Worm (Caenorhabditis elegans) whole organism, L3 larva: ENCODE results near the gene str-45.

ENCODE experiments used
- R02D3.7 ChIP-seq: fragments of 150-350 bp; optimal IDR thresholded peaks from 2 replicates; lab custom pipeline; 2014; ENCODE audit warnings: missing biosample characterization, missing genetic modification characterization
- ama-1 ChIP-seq: fragments of 150-350 bp; optimal IDR thresholded peaks from 2 replicates; lab custom pipeline; 2018
- ceh-16 ChIP-seq: sonication (generic microtip); optimal IDR thresholded peaks from 2 replicates; lab custom pipeline; 2017; ENCODE audit warnings: missing biosample characterization, missing genetic modification characterization
- ceh-28 ChIP-seq: fragments of 150-350 bp; optimal IDR thresholded peaks from 2 replicates; lab custom pipeline; 2014; ENCODE audit warnings: missing biosample characterization, missing genetic modification reagents, missing genetic modification characterization
- ceh-82 ChIP-seq: fragments of 150-350 bp; optimal IDR thresholded peaks from 2 replicates; lab custom pipeline; 2014; ENCODE audit warnings: missing biosample characterization, missing genetic modification characterization
- egl-27 ChIP-seq: sonication (generic microtip); optimal IDR thresholded peaks from 4 replicates; lab custom pipeline; 2017; ENCODE audit warnings: missing biosample characterization, missing genetic modification reagents, missing genetic modification characterization
- egl-5 ChIP-seq: fragments of 150-350 bp; optimal IDR thresholded peaks from 2 replicates; lab custom pipeline; 2017; ENCODE audit warnings: missing biosample characterization, missing genetic modification reagents, missing genetic modification characterization, inconsistent platforms
- elt-1 ChIP-seq: fragments of 150-350 bp; optimal IDR thresholded peaks from 2 replicates; lab custom pipeline; 2014; ENCODE audit warnings: missing biosample characterization, missing genetic modification characterization
- elt-2 ChIP-seq: sonication (generic microtip); optimal IDR thresholded peaks from 2 replicates; lab custom pipeline; 2016; ENCODE audit warnings: missing genetic modification reagents, mild to moderate bottlenecking, missing genetic modification characterization, missing compliant biosample characterization
- eor-1 ChIP-seq, 2 experiments: fragments of 150-350 bp; optimal IDR thresholded peaks; 2 replicates each; lab custom pipeline; 2014 to 2018; ENCODE audit warnings: missing biosample characterization in 2 of 2, missing genetic modification characterization in 2 of 2
- fkh-10 ChIP-seq: sonication (generic microtip); optimal IDR thresholded peaks from 2 replicates; lab custom pipeline; 2017; ENCODE audit warnings: missing biosample characterization, missing genetic modification reagents, missing genetic modification characterization
- fos-1 ChIP-seq: fragments of 150-350 bp; optimal IDR thresholded peaks from 2 replicates; lab custom pipeline; 2014; ENCODE audit warnings: missing biosample characterization, missing genetic modification characterization
- hmg-11 ChIP-seq: sonication (generic microtip); optimal IDR thresholded peaks from 2 replicates; lab custom pipeline; 2016; ENCODE audit warnings: missing genetic modification characterization, missing compliant biosample characterization
- jun-1 ChIP-seq: fragments of 150-350 bp; optimal IDR thresholded peaks from 2 replicates; lab custom pipeline; 2014; ENCODE audit warnings: missing biosample characterization, missing genetic modification reagents, missing genetic modification characterization
- lin-15B ChIP-seq: fragments of 150-350 bp; optimal IDR thresholded peaks from 2 replicates; lab custom pipeline; 2014; ENCODE audit warnings: missing biosample characterization, missing genetic modification characterization
- lin-39 ChIP-seq: fragments of 150-350 bp; optimal IDR thresholded peaks from 2 replicates; lab custom pipeline; 2018; ENCODE audit warnings: missing biosample characterization, missing genetic modification reagents, missing genetic modification characterization
- lsy-12 ChIP-seq: sonication (generic microtip); optimal IDR thresholded peaks from 2 replicates; lab custom pipeline; 2016; ENCODE audit warnings: mild to moderate bottlenecking, missing genetic modification characterization, missing compliant biosample characterization
- mml-1 ChIP-seq: fragments of 150-350 bp; sonication (generic microtip); optimal IDR thresholded peaks from 3 replicates; lab custom pipeline; 2014; ENCODE audit warnings: missing biosample characterization, missing genetic modification characterization
- nfya-1 ChIP-seq: sonication (generic microtip); optimal IDR thresholded peaks from 2 replicates; lab custom pipeline; 2017; ENCODE audit warnings: missing genetic modification characterization, mild to moderate bottlenecking, missing compliant biosample characterization, antibody characterized with exemption, moderate library complexity; ENCODE audit not compliant: insufficient read depth
- nhr-11 ChIP-seq: fragments of 150-350 bp; optimal IDR thresholded peaks from 2 replicates; lab custom pipeline; 2014; ENCODE audit warnings: missing biosample characterization, missing genetic modification characterization
- nhr-12 ChIP-seq: fragments of 150-350 bp; optimal IDR thresholded peaks from 2 replicates; lab custom pipeline; 2014; ENCODE audit warnings: missing biosample characterization, missing genetic modification characterization
- nhr-23 ChIP-seq: fragments of 150-350 bp; optimal IDR thresholded peaks from 2 replicates; lab custom pipeline; 2014; ENCODE audit warnings: missing biosample characterization, missing genetic modification reagents, missing genetic modification characterization
- nhr-25 ChIP-seq: sonication (generic microtip); optimal IDR thresholded peaks from 2 replicates; lab custom pipeline; 2017; ENCODE audit warnings: missing biosample characterization, missing genetic modification characterization
- nhr-28 ChIP-seq: fragments of 150-350 bp; optimal IDR thresholded peaks from 2 replicates; lab custom pipeline; 2014; ENCODE audit warnings: missing biosample characterization, missing genetic modification characterization
- nhr-43 ChIP-seq: sonication (generic microtip); optimal IDR thresholded peaks from 2 replicates; lab custom pipeline; 2016; ENCODE audit warnings: mild to moderate bottlenecking, missing genetic modification characterization, missing compliant biosample characterization; ENCODE audit not compliant: poor library complexity, severe bottlenecking
- nhr-77 ChIP-seq: fragments of 150-350 bp; optimal IDR thresholded peaks from 2 replicates; lab custom pipeline; 2014; ENCODE audit warnings: missing biosample characterization, missing genetic modification characterization
- pha-4 ChIP-seq: fragments of 150-350 bp; optimal IDR thresholded peaks from 2 replicates; lab custom pipeline; 2014; ENCODE audit warnings: missing biosample characterization, missing genetic modification reagents, missing genetic modification characterization
- pqm-1 ChIP-seq: fragments of 150-350 bp; optimal IDR thresholded peaks from 2 replicates; lab custom pipeline; 2017; ENCODE audit warnings: missing biosample characterization, missing genetic modification characterization, inconsistent platforms
- sea-2 ChIP-seq: fragments of 150-350 bp; sonication (generic microtip); optimal IDR thresholded peaks from 4 replicates; lab custom pipeline; 2014; ENCODE audit warnings: missing biosample characterization, missing genetic modification reagents, missing genetic modification characterization
- snpc-4 ChIP-seq: fragments of 150-350 bp; optimal IDR thresholded peaks from 2 replicates; lab custom pipeline; 2014; ENCODE audit warnings: missing biosample characterization, missing genetic modification characterization
- tbx-2 ChIP-seq: sonication (generic microtip); optimal IDR thresholded peaks from 2 replicates; lab custom pipeline; 2016; ENCODE audit warnings: mild to moderate bottlenecking, missing genetic modification characterization, missing compliant biosample characterization

str-45 gene

DNA sequence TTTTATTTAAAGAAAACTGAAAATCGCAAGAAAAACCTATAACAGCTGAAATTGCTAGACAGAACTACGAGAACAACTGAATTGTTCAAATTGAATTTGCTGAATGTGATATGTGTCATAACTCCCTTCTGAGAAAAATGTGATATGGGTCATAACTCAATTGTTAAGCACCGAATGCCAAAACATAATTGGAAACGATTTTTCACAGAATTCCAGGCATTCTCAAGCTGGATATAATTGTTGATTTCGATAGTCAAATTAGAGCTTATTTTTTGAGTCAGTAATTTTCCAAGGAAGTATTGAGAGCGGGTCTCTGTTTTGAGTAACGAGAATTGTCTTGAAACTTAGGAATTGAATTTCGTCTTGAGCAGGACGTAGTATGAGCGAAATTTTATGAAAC is 23.1 kb downstream of the str-45 start:
- peak; percentile 5 for TF ChIP-seq nhr-11 (tag; lab: Kevin White, UChicago)
- TF ChIP-seq hmg-11 (tag; lab: Kevin White, UChicago): no peak

DNA sequence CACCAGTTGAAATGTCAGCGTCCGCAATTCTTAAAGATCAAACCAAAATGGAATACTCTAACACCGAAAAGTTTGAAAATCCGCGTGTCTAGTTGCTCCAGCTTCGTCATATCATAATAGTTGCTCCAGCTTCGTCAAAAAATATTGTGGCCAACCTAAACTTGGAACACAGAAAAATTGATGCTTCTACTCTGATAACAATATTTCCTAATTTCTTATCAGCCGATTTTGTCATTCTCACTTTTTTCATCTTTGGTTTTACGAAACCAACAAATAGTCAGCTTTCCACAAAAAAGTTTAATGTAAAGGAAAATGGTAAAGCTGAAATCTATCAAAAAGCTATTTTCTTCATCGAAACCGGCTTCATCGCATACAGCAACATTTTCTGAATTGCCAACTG is 23.6 kb downstream of the str-45 start, which contains the start of gene fbxa-84:
Gene fbxa-84 (plus strand): TSS at position 34 of the 400 bp plus-strand sequence.
- TF ChIP-seq nhr-77 (tag; lab: Kevin White, UChicago) (no peak), nhr-28 (tag; lab: Kevin White, UChicago) (no peak), nhr-12 (no peak), elt-2 (tag; lab: Kevin White, UChicago) (peak; percentile 54), ceh-82 (tag; lab: Kevin White, UChicago) (no peak), egl-27 (no peak), nhr-11 (tag; lab: Kevin White, UChicago) (no peak)

DNA sequence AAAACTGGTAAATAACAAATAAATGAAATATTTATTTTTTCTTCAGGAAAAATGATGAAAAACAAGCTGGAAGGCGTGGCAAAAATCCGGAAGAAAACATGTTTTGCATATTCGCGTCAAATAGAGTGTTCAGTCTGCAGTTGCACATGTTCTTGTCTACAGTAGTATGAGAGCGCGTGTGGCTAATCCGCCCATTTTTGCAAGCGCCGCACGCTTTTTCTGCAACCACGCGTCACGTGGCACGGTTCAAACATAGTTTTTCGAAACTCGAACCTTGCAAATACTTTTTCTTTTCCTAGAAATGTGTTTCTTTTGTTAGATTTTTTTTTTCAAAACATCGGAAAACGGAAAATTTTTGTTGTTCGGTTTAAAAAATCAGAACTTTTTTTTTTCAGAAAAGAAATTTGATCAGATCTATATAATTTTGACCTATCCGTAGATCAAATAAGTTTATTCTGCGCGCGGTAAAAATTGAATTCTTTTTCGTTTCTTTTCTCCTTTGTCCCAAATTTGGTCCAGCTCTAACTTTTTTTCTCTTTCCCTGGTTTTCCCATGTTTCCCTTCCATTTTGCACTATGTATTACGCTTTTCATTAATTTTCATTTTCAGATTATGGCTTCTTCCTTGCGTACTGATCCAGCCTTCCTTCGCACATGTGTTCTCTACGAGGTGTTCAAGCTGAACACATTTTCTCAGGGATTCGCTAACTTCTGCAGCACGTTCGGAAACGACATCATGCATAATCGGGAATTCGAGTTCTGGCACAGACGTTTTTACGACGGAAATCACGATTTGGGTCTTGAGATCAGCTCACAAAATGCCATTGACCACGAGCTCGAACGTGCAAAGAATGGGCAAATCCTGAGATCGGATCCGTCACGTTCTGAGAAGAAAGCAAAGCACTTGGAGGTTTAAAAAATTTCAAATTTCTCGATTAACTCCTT is 25.6 kb downstream of the str-45 start, which contains the start of gene Y75B12B.1:
Gene Y75B12B.1 (plus strand): TSS at position 603 of the 944 bp plus-strand sequence.
- TF ChIP-seq ceh-16 (tag; lab: Kevin White, UChicago): no peak
- no peak for TF ChIP-seq jun-1 (tag; lab: Kevin White, UChicago)
- TF ChIP-seq egl-27: no peak
- TF ChIP-seq fos-1 (tag; lab: Kevin White, UChicago): no peak
- TF ChIP-seq fkh-10 (GFP tag; lab: Kevin White, UChicago): no peak
- TF ChIP-seq, all 47 proteins: peak for 0

DNA sequence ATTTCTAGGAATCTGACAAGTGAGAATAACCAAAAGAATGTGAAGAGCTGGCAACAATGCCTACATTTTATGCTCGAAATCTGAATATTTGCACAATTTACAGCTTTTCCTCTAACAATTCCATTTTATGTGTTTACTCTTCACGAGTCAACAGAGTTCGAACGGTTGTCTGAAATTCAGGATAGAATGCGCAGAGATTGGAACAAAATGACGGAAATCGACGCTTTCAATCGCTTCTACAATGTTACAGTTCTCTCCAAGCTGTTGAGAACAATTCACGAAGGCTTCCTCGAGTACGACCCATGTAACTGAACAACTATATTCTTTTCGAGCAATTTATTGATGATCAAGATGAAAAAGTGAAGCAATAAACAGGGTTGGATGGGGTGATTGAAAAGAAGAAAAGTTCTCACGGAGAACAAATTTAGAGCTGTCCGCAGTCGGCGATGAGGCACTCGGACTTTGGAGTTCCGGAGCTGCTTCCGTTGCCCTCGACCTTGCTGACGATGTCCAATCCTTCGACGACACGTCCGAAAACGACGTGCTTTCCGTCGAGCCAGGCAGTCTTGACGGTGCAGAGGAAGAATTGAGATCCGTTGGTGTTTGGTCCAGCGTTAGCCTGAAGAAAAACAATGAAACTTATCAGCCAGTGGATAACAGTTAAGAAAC is 27.6 kb downstream of the str-45 start, which contains the start of gene Y75B12B.3:
Gene Y75B12B.3 (minus strand): TSS at position 21 of the 669 bp plus-strand sequence.
- TF ChIP-seq elt-1: no peak
- peak; percentile 31 for TF ChIP-seq nhr-25
- TF ChIP-seq lin-15B (tag; lab: Kevin White, UChicago): no peak
- peak; percentile 46 for TF ChIP-seq pha-4 (tag; lab: Kevin White, UChicago)
- TF ChIP-seq ama-1 (lab: Kevin White, UChicago): peak; percentile 86
- no peak for TF ChIP-seq nhr-28 (tag; lab: Kevin White, UChicago)
- TF ChIP-seq sea-2 (GFP tag; lab: Kevin White, UChicago): no peak
- TF ChIP-seq eor-1 (tag; optimal IDR thresholded peaks at IDR 0.05; lab: Kevin White, UChicago): no peak
- TF ChIP-seq mml-1 (tag; lab: Kevin White, UChicago): no peak

- TF ChIP-seq elt-2 (tag; lab: Kevin White, UChicago): peak; percentile 92
- TF ChIP-seq lin-15B (tag; lab: Kevin White, UChicago): peak; percentile 85
- peak; percentile 74 for TF ChIP-seq nhr-23 (tag; lab: Kevin White, UChicago)
- TF ChIP-seq nhr-25: peak; percentile 79
- TF ChIP-seq nhr-77 (tag; lab: Kevin White, UChicago): peak; percentile 0
- peak; percentile 76 for TF ChIP-seq nhr-43
- TF ChIP-seq egl-5: peak; percentile 51
- TF ChIP-seq elt-1: no peak
- peak; percentile 49 for TF ChIP-seq egl-27
- TF ChIP-seq mml-1 (tag; lab: Kevin White, UChicago): no peak
- TF ChIP-seq lin-39 (tag; lab: Kevin White, UChicago): no peak
- peak; percentile 86 for TF ChIP-seq jun-1 (tag; lab: Kevin White, UChicago)
- TF ChIP-seq eor-1 (tag; optimal IDR thresholded peaks at IDR 0.05; lab: Kevin White, UChicago): no peak
- peak; percentile 59 for TF ChIP-seq snpc-4 (tag; lab: Kevin White, UChicago)
- peak; percentile 69 for TF ChIP-seq lsy-12
- TF ChIP-seq R02D3.7 (tag; lab: Kevin White, UChicago): peak; percentile 7
- peak; percentile 97 for TF ChIP-seq pha-4 (tag; lab: Kevin White, UChicago)
- peak; percentile 74 for TF ChIP-seq nfya-1 (tag; lab: Kevin White, UChicago)
- peak; percentile 73 for TF ChIP-seq pqm-1 (tag; lab: Kevin White, UChicago)
- TF ChIP-seq nhr-11 (tag; lab: Kevin White, UChicago): no peak
- no peak for TF ChIP-seq fos-1 (tag; lab: Kevin White, UChicago)
- no peak for TF ChIP-seq nhr-28 (tag; lab: Kevin White, UChicago)
- peak; percentile 47 for TF ChIP-seq ceh-28 (tag; lab: Kevin White, UChicago)
- peak; percentile 68 for TF ChIP-seq hmg-11 (tag; lab: Kevin White, UChicago)
- TF ChIP-seq tbx-2 (tag; lab: Kevin White, UChicago): peak; percentile 68
- no peak for TF ChIP-seq ama-1 (lab: Kevin White, UChicago)
Observed at ce11 chrV:15187083-15188057, 28.6 kb downstream of the str-45 start, which contains the start of the genes cyn-7 and bath-36. TSS of gene cyn-7 (minus strand) at chrV:15187378. TSS of gene bath-36 (plus strand) at chrV:15187888.
